Worm (Caenorhabditis elegans): Measurements from ENCODE around the gene pqn-76.

The pqn-76 gene

ce11 chrIV:15604194-15604593, 25.3 kb downstream of the pqn-76 start:
- TF ChIP-seq unc-62 (GFP tag; optimal IDR thresholded peaks at IDR 0.05): no peak

- no peak for TF ChIP-seq unc-62 (GFP tag; optimal IDR thresholded peaks at IDR 0.05)
Observed at ce11 chrIV:15606396-15606795, 27.5 kb downstream of the pqn-76 start.

ce11 chrIV:15613141-15613540, 34.3 kb downstream of the pqn-76 start:
- no peak for TF ChIP-seq unc-62 (GFP tag; optimal IDR thresholded peaks at IDR 0.05)

- no peak for TF ChIP-seq unc-62 (GFP tag; optimal IDR thresholded peaks at IDR 0.05)
Observed at ce11 chrIV:15616971-15617370, 38.1 kb downstream of the pqn-76 start, which contains the start of gene Y105C5A.8. Y105C5A.8 (minus strand) TSS chrIV:15617071.

- no peak for TF ChIP-seq unc-62 (GFP tag; optimal IDR thresholded peaks at IDR 0.05)
Observed at ce11 chrIV:15617667-15618066, 38.8 kb downstream of the pqn-76 start.

Measured in whole organism, dauer.